Fruit fly (Drosophila melanogaster): ENCODE data around the gene Smg6.

DNA sequence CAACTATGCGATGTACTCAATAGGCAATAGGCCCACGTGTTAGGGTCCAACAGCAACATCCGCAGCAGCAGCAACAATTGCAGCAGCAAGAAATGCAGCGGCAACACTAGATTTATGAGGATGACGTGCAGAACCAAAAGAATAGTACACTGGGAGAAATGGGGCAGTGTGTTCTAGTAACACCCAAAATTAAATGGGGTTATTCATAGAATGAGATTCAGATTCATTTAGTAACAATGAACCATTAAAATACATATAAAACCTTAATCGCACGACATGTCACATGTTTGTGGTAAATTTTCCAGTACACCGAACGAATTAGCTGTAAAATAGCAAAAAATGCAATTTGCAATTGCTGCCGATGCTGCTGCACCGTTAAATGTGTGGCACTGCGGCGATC is 36.0 kb downstream of the Smg6 start:
- TF ChIP-seq cnc (optimal IDR thresholded peaks at IDR 0.05): no peak
- TF ChIP-seq CG12768 (GFP tag; optimal IDR thresholded peaks at IDR 0.05): no peak
- TF ChIP-seq Hr96 (GFP tag; optimal IDR thresholded peaks at IDR 0.05): no peak
- no peak for TF ChIP-seq tj (GFP tag; optimal IDR thresholded peaks at IDR 0.05)
- no peak for TF ChIP-seq Crg-1 (GFP tag; optimal IDR thresholded peaks at IDR 0.05)

All from whole organism, adult.